Fruit fly (Drosophila melanogaster) S2 (cell line): ENCODE results near the gene Septin1.

Source experiments
- CG8478 ChIP-seq: fragments of >200 bp; optimal IDR thresholded peaks from 2 replicates; lab custom pipeline; 2018
- CTCF ChIP-seq, 2 experiments: fragments of >200 bp; optimal IDR thresholded peaks; 2 replicates each; lab custom pipeline; 2018

- TF ChIP-seq CTCF (optimal IDR thresholded peaks at IDR 0.05; lab: Kevin White, UChicago) (no peak), CG8478 (lab: Kevin White, UChicago) (no peak)
Observed at dm6 chrX:21388734-21389133, 30.6 kb downstream of the Septin1 start, which contains the start of gene mst.
